Fruit fly (Drosophila melanogaster): ENCODE measurements around the gene peg.

DNA sequence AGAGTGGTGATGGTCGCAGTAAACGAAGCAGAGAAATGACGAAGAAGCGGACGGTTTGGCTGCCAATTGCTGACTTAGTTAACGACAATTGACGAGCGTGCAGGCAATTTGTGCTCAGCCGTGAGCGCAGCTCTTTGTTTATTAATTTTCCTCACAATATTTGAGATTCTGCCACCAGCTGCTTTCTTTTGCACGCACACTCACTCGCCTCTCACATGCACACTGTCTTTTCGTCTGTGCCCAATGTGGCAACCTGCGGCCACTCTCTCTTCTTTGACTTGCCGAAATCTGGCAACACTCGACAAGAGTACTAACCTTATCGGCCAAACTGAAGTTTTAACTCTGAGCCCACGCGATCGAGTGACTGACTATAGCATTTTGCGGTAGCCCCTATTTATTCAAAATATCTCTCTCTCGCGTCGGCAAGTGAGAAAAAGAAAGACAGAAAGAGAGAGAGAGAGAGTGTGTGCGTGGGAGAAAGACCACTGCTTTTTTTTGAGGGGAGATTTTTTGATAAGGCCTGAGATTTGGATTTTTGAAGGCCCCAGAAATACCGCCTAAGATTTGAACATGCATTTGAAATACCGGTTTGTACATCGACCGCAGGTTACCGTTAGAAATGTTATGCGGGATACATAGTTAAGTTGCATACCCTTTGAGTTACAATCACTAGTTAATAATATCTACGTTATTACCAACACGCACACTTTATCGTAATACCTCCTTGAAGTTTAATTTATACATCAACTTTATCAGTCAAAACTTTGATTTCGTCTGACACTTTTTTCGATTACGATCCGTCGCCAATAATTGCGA, 36.7 kb upstream of the peg start, which contains the start of gene Mvl:
- TF ChIP-seq CG34406 (GFP tag; optimal IDR thresholded peaks at IDR 0.05) = no peak
- no peak for TF ChIP-seq CG11762 (GFP tag; optimal IDR thresholded peaks at IDR 0.05; ENCODE audit: insufficient read depth)
- TF ChIP-seq OdsH (GFP tag; optimal IDR thresholded peaks at IDR 0.05) = no peak
- TF ChIP-seq CG8632 (GFP tag; optimal IDR thresholded peaks at IDR 0.05) = no peak
- no peak for TF ChIP-seq CG6854 (GFP tag; optimal IDR thresholded peaks at IDR 0.05)
- TF ChIP-seq Met (GFP tag; optimal IDR thresholded peaks at IDR 0.05) = no peak
- TF ChIP-seq Ets21C (GFP tag; optimal IDR thresholded peaks at IDR 0.05) = no peak
- no peak for TF ChIP-seq CG31627 (GFP tag; optimal IDR thresholded peaks at IDR 0.05)
- TF ChIP-seq Gug (GFP tag; IDR thresholded peaks at IDR 0.05) = no peak

All from whole organism, prepupa.